Fruit fly (Drosophila melanogaster) whole organism, embryonic: ENCODE data around the gene Pcd.

ENCODE experiments used
- Bgb ChIP-seq: fragments of 200-800 bp; sonication (Bioruptor generic); IDR thresholded peaks from 2 replicates; pipeline ENCODE4 v1.3.6; 2022; ENCODE audit warnings: missing biosample characterization, missing genetic modification characterization; ENCODE audit not compliant: partially characterized antibody
- CG10462 ChIP-seq: fragments of 200-800 bp; sonication (Bioruptor generic); optimal IDR thresholded peaks from 2 replicates; lab custom pipeline; 2016; ENCODE audit warnings: missing biosample characterization, missing genetic modification characterization
- CG11456 ChIP-seq: fragments of 200-800 bp; sonication (Bioruptor generic); IDR thresholded peaks from 3 replicates; pipeline ENCODE4 v1.3.6; 2022; ENCODE audit warnings: missing biosample characterization, missing genetic modification characterization
- CG11504 ChIP-seq: fragments of 200-800 bp; sonication (Bioruptor generic); optimal IDR thresholded peaks from 3 replicates; lab custom pipeline; 2019; ENCODE audit warnings: missing biosample characterization, mild to moderate bottlenecking, missing genetic modification characterization, moderate library complexity
- CG12942 ChIP-seq: fragments of 200-800 bp; sonication (Bioruptor generic); optimal IDR thresholded peaks from 3 replicates; lab custom pipeline; 2016; ENCODE audit warnings: missing biosample characterization, missing genetic modification characterization
- CG13296 ChIP-seq: fragments of 200-800 bp; sonication (Bioruptor generic); optimal IDR thresholded peaks from 3 replicates; lab custom pipeline; 2018; ENCODE audit warnings: missing biosample characterization, mild to moderate bottlenecking, missing genetic modification characterization
- CG1603 ChIP-seq: fragments of 200-800 bp; sonication (Bioruptor generic); optimal IDR thresholded peaks from 2 replicates; lab custom pipeline; 2019; ENCODE audit warnings: missing biosample characterization, mild to moderate bottlenecking, missing genetic modification characterization, moderate library complexity
- CG16863 ChIP-seq: fragments of 200-800 bp; sonication (Bioruptor generic); optimal IDR thresholded peaks from 3 replicates; lab custom pipeline; 2016; ENCODE audit warnings: missing biosample characterization, missing genetic modification characterization
- CG17328 ChIP-seq: fragments of 200-800 bp; sonication (Bioruptor generic); IDR thresholded peaks from 2 replicates; pipeline ENCODE4 v1.3.6; 2022; ENCODE audit warnings: missing biosample characterization, missing genetic modification characterization
- CG18599 ChIP-seq: fragments of 200-800 bp; sonication (Bioruptor generic); optimal IDR thresholded peaks from 3 replicates; lab custom pipeline; 2017; ENCODE audit warnings: missing biosample characterization, missing genetic modification characterization, mild to moderate bottlenecking, moderate library complexity, missing genetic modification reagents
- CG2875 ChIP-seq: fragments of 200-800 bp; sonication (Bioruptor generic); optimal IDR thresholded peaks from 2 replicates; lab custom pipeline; 2017; ENCODE audit warnings: missing biosample characterization, mild to moderate bottlenecking, missing genetic modification characterization, missing genetic modification reagents
- CG34422 ChIP-seq: fragments of 200-800 bp; sonication (Bioruptor generic); IDR thresholded peaks from 3 replicates; pipeline ENCODE4 v1.3.6; 2022; ENCODE audit warnings: missing biosample characterization, missing genetic modification characterization
- CG6175 ChIP-seq: fragments of 200-800 bp; sonication (Bioruptor generic); IDR thresholded peaks from 3 replicates; pipeline ENCODE4 v1.3.6; 2022; ENCODE audit warnings: missing biosample characterization, missing genetic modification characterization
- CG6765 ChIP-seq: fragments of 200-800 bp; sonication (Bioruptor generic); optimal IDR thresholded peaks from 3 replicates; lab custom pipeline; 2017; ENCODE audit warnings: missing biosample characterization, mild to moderate bottlenecking, missing genetic modification characterization
- CG7839 ChIP-seq: fragments of 200-800 bp; sonication (Bioruptor generic); optimal IDR thresholded peaks from 3 replicates; lab custom pipeline; 2018; ENCODE audit warnings: missing biosample characterization, mild to moderate bottlenecking, missing genetic modification characterization, moderate library complexity
- CG7987 ChIP-seq: fragments of 200-800 bp; sonication (Bioruptor generic); optimal IDR thresholded peaks from 2 replicates; lab custom pipeline; 2018; ENCODE audit warnings: missing biosample characterization, mild to moderate bottlenecking, missing genetic modification characterization, moderate library complexity
- CG8944 ChIP-seq: fragments of 200-800 bp; sonication (Bioruptor generic); optimal IDR thresholded peaks from 3 replicates; lab custom pipeline; 2016; ENCODE audit warnings: missing biosample characterization, missing genetic modification characterization
- Dad ChIP-seq: fragments of 200-800 bp; sonication (Bioruptor generic); optimal IDR thresholded peaks from 3 replicates; lab custom pipeline; 2016; ENCODE audit warnings: missing biosample characterization, missing genetic modification characterization
- Doc3 ChIP-seq: fragments of 200-800 bp; sonication (Bioruptor generic); IDR thresholded peaks from 3 replicates; pipeline ENCODE4 v1.3.6; 2022; ENCODE audit warnings: missing biosample characterization, missing genetic modification characterization; ENCODE audit not compliant: partially characterized antibody
- Dref ChIP-seq: fragments of 200-800 bp; sonication (Bioruptor generic); IDR thresholded peaks from 2 replicates; pipeline ENCODE4 v1.3.6; 2022; ENCODE audit warnings: missing biosample characterization, missing genetic modification characterization
- Drgx ChIP-seq: fragments of 200-800 bp; sonication (Bioruptor generic); IDR thresholded peaks from 2 replicates; pipeline ENCODE4 v1.3.6; 2022; ENCODE audit warnings: missing biosample characterization, missing genetic modification characterization
- H2.0 ChIP-seq: fragments of 200-800 bp; sonication (Bioruptor generic); IDR thresholded peaks from 2 replicates; pipeline ENCODE4 v1.3.6; 2022; ENCODE audit warnings: missing biosample characterization, missing genetic modification characterization
- HLH3B ChIP-seq: fragments of 200-800 bp; sonication (Bioruptor generic); IDR thresholded peaks from 2 replicates; pipeline ENCODE4 v1.3.6; 2022; ENCODE audit warnings: missing biosample characterization, missing genetic modification characterization
- Hr51 ChIP-seq, 2 experiments: fragments of 200-800 bp; sonication (Bioruptor generic); optimal IDR thresholded peaks; 2 replicates in 1 of 2; 3 replicates in 1 of 2; lab custom pipeline; 2016 to 2018; ENCODE audit warnings: missing biosample characterization in 2 of 2, missing genetic modification characterization in 2 of 2, mild to moderate bottlenecking in 1 of 2, moderate library complexity in 1 of 2
- Kr ChIP-seq: fragments of 200-800 bp; sonication (Bioruptor generic); optimal IDR thresholded peaks from 2 replicates; lab custom pipeline; 2017; ENCODE audit warnings: missing biosample characterization, mild to moderate bottlenecking, missing genetic modification characterization
- Med ChIP-seq: fragments of 200-800 bp; sonication (Bioruptor generic); peaks from one replicate; lab custom pipeline; 2016; ENCODE audit warnings: missing biosample characterization, missing genetic modification characterization, mild to moderate bottlenecking, inconsistent platforms, moderate library complexity
- Nf-YB ChIP-seq: fragments of 200-800 bp; sonication (Bioruptor generic); optimal IDR thresholded peaks from 3 replicates; lab custom pipeline; 2019; ENCODE audit warnings: missing biosample characterization, mild to moderate bottlenecking, missing genetic modification characterization, moderate library complexity
- NfI ChIP-seq: fragments of 200-800 bp; sonication (Bioruptor generic); optimal IDR thresholded peaks from 3 replicates; lab custom pipeline; 2018; ENCODE audit warnings: missing biosample characterization, mild to moderate bottlenecking, missing genetic modification characterization, moderate library complexity
- Oaz ChIP-seq: fragments of 200-800 bp; sonication (Bioruptor generic); IDR thresholded peaks from 2 replicates; pipeline ENCODE4 v1.3.6; 2022; ENCODE audit warnings: missing biosample characterization, missing genetic modification characterization
- Sox102F ChIP-seq: fragments of 200-800 bp; sonication (Bioruptor generic); optimal IDR thresholded peaks from 2 replicates; lab custom pipeline; 2018; ENCODE audit warnings: missing biosample characterization, mild to moderate bottlenecking, missing genetic modification characterization, moderate library complexity
- al ChIP-seq: fragments of 200-800 bp; sonication (Bioruptor generic); IDR thresholded peaks from 2 replicates; pipeline ENCODE4 v1.3.6; 2022; ENCODE audit warnings: missing biosample characterization, missing genetic modification characterization
- crol ChIP-seq: fragments of 200-800 bp; sonication (Bioruptor generic); IDR thresholded peaks from 2 replicates; pipeline ENCODE4 v1.3.6; 2022; ENCODE audit warnings: missing biosample characterization, missing genetic modification characterization
- da ChIP-seq: fragments of 200-800 bp; sonication (Bioruptor generic); optimal IDR thresholded peaks from 2 replicates; lab custom pipeline; 2016; ENCODE audit warnings: missing biosample characterization, missing genetic modification characterization
- dan ChIP-seq: fragments of 200-800 bp; sonication (Bioruptor generic); IDR thresholded peaks from 2 replicates; pipeline ENCODE4 v1.3.6; 2022; ENCODE audit warnings: missing biosample characterization, missing genetic modification characterization
- dmrt99B ChIP-seq: fragments of 200-800 bp; sonication (Bioruptor generic); optimal IDR thresholded peaks from 2 replicates; lab custom pipeline; 2018; ENCODE audit warnings: missing biosample characterization, mild to moderate bottlenecking, missing genetic modification characterization, moderate library complexity
- dysf ChIP-seq: fragments of 200-800 bp; sonication (Bioruptor generic); IDR thresholded peaks from 3 replicates; pipeline ENCODE4 v1.3.6; 2022; ENCODE audit warnings: missing biosample characterization, missing genetic modification characterization
- gem ChIP-seq: fragments of 200-800 bp; sonication (Bioruptor generic); optimal IDR thresholded peaks from 2 replicates; lab custom pipeline; 2019; ENCODE audit warnings: missing biosample characterization, mild to moderate bottlenecking, missing genetic modification characterization, moderate library complexity
- hkb ChIP-seq, 2 experiments: fragments of 200-800 bp in 1 of 2; fragments of >200 bp in 1 of 2; sonication (Bioruptor generic) in 1 of 2; IDR thresholded peaks in 1 of 2; optimal IDR thresholded peaks in 1 of 2; 2 replicates each; pipeline versions ENCODE4 v1.3.6 to Lab custom; 2017 to 2022; ENCODE audit warnings: missing biosample characterization in 1 of 2, missing genetic modification characterization in 1 of 2
- nerfin-2 ChIP-seq: fragments of 200-800 bp; sonication (Bioruptor generic); IDR thresholded peaks from 2 replicates; pipeline ENCODE4 v1.3.6; 2022; ENCODE audit warnings: missing biosample characterization, missing genetic modification characterization; ENCODE audit not compliant: partially characterized antibody
- prd ChIP-seq, 3 experiments: fragments of >200 bp in 2 of 3; fragments of 200-800 bp in 1 of 3; sonication (Bioruptor generic) in 1 of 3; optimal IDR thresholded peaks in 2 of 3; IDR thresholded peaks in 1 of 3; 2 replicates in 2 of 3; 3 replicates in 1 of 3; pipeline versions ENCODE4 v1.3.6 to Lab custom; 2017 to 2022; ENCODE audit warnings: missing biosample characterization in 1 of 3, missing genetic modification characterization in 1 of 3
- row ChIP-seq: fragments of 200-800 bp; sonication (Bioruptor generic); IDR thresholded peaks from 3 replicates; pipeline ENCODE4 v1.3.6; 2022; ENCODE audit warnings: missing biosample characterization, missing genetic modification characterization
- sens ChIP-seq: fragments of 200-800 bp; sonication (Bioruptor generic); peaks from one replicate; lab custom pipeline; 2016; ENCODE audit warnings: missing biosample characterization, missing genetic modification characterization
- slbo ChIP-seq: fragments of 200-800 bp; sonication (Bioruptor generic); IDR thresholded peaks from 2 replicates; pipeline ENCODE4 v1.3.6; 2022; ENCODE audit warnings: missing biosample characterization, missing genetic modification characterization
- sna ChIP-seq: fragments of 200-800 bp; sonication (Bioruptor generic); IDR thresholded peaks from 2 replicates; pipeline ENCODE4 v1.3.6; 2022; ENCODE audit warnings: missing biosample characterization, missing genetic modification characterization; ENCODE audit not compliant: partially characterized antibody
- tap ChIP-seq: fragments of 200-800 bp; optimal IDR thresholded peaks from 3 replicates; lab custom pipeline; 2019; ENCODE audit warnings: missing biosample characterization, mild to moderate bottlenecking, missing genetic modification characterization, moderate library complexity
- vnd ChIP-seq: fragments of 200-800 bp; sonication (Bioruptor generic); IDR thresholded peaks from 3 replicates; pipeline ENCODE4 v1.3.6; 2022; ENCODE audit warnings: missing biosample characterization, missing genetic modification characterization; ENCODE audit not compliant: partially characterized antibody
- vvl ChIP-seq: fragments of 200-800 bp; sonication (Bioruptor generic); IDR thresholded peaks from 2 replicates; pipeline ENCODE4 v1.3.6; 2022; ENCODE audit warnings: missing biosample characterization, missing genetic modification characterization
- wdn ChIP-seq: fragments of 200-800 bp; sonication (Bioruptor generic); IDR thresholded peaks from 2 replicates; pipeline ENCODE4 v1.3.6; 2022; ENCODE audit warnings: missing biosample characterization, missing genetic modification characterization

Gene Pcd

DNA sequence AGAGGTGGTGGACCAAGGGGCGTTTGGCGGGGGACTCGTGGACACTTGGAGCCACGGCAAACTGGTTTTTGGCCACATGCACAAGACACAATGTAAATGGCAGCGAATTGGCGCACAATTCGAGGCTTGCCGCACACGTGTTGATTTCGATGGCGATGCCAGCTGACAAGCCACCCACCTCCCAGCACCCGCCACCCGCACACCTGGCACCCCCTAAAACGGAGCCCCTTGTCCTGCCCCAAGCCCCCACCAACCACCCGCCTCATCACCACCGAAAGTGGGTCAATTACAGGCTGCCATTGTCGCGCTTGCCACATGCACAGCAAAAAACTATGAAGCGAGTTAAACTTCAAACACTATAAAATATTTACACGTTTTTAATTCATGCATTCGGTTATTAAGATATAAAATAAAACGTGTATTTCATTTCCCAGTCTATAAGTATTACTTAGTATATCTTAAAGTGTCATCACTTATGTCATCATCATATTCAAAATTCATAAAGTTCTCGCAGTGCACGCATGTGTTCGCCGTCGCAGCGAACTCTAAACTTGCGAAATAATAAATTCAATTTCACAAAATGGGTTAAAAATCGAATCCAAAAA is 35.3 kb downstream of the Pcd start:
- TF ChIP-seq crol (GFP tag; lab: Robert Waterston, UW): peak; percentile 81
- TF ChIP-seq vnd: no peak
- no peak for TF ChIP-seq hkb (optimal IDR thresholded peaks at IDR 0.05; lab: Kevin White, UChicago)
- 0 out of 2 replicates have a peak, but pooled peaks have one; percentile 20 for TF ChIP-seq hkb (GFP tag; IDR thresholded peaks at IDR 0.05; lab: Robert Waterston, UW)
- TF ChIP-seq tap (tag; lab: Kevin White, UChicago): no peak
- TF ChIP-seq Bgb (GFP tag; lab: Robert Waterston, UW): no peak
- no peak for TF ChIP-seq CG13296 (GFP tag; lab: Kevin White, UChicago)
- no peak for TF ChIP-seq CG6765 (GFP tag; lab: Kevin White, UChicago)
- TF ChIP-seq CG10462 (GFP tag; lab: Kevin White, UChicago): no peak
- no peak for TF ChIP-seq prd (optimal IDR thresholded peaks at IDR 0.05; lab: Kevin White, UChicago)
- 0 out of 3 replicates have a peak, but pooled peaks have one; percentile 20 for TF ChIP-seq prd (GFP tag; IDR thresholded peaks at IDR 0.05; lab: Robert Waterston, UW)
- TF ChIP-seq Doc3 (GFP tag; lab: Robert Waterston, UW): no peak
- peak; percentile 78 for TF ChIP-seq Drgx (GFP tag; lab: Robert Waterston, UW)
- no peak for TF ChIP-seq CG7987 (GFP tag; lab: Kevin White, UChicago)
- TF ChIP-seq Dref (GFP tag; lab: Robert Waterston, UW): 0 out of 2 replicates have a peak, but pooled peaks have one; percentile 18
- TF ChIP-seq CG18599: no peak
- TF ChIP-seq sens (GFP tag; lab: Kevin White, UChicago): peak; percentile 25
- 0 out of 2 replicates have a peak, but pooled peaks have one; percentile 18 for TF ChIP-seq H2.0 (GFP tag; lab: Robert Waterston, UW)
- no peak for TF ChIP-seq CG12942 (GFP tag; lab: Kevin White, UChicago)
- peak; percentile 22 for TF ChIP-seq CG1603
- no peak for TF ChIP-seq Kr (GFP tag; lab: Kevin White, UChicago)
- no peak for TF ChIP-seq CG8944 (GFP tag; lab: Kevin White, UChicago)
- peak; percentile 15 for TF ChIP-seq Med
- TF ChIP-seq Nf-YB: no peak
- no peak for TF ChIP-seq CG16863 (GFP tag; lab: Kevin White, UChicago)
- peak; percentile 49; the same call in 1 of the 2 replicates for TF ChIP-seq vvl
- no peak for TF ChIP-seq CG2875 (GFP tag; lab: Kevin White, UChicago)
- no peak for TF ChIP-seq al (GFP tag; lab: Robert Waterston, UW)
- TF ChIP-seq Hr51 (GFP tag; optimal IDR thresholded peaks at IDR 0.05; lab: Kevin White, UChicago): peak in 1 of 2 experiments; percentile 39
- 0 out of 3 replicates have a peak, but pooled peaks have one; percentile 8 for TF ChIP-seq dysf (GFP tag; lab: Robert Waterston, UW)
- no peak for TF ChIP-seq da (GFP tag; lab: Kevin White, UChicago)
- TF ChIP-seq HLH3B (GFP tag; lab: Robert Waterston, UW): peak; percentile 22; the same call in 1 of the 2 replicates
- 0 out of 3 replicates have a peak, but pooled peaks have one; percentile 17 for TF ChIP-seq CG11456
- TF ChIP-seq row (GFP tag; lab: Robert Waterston, UW): peak; percentile 53
- peak; percentile 31 for TF ChIP-seq CG11504 (tag; lab: Kevin White, UChicago)
- TF ChIP-seq CG17328: 0 out of 2 replicates have a peak, but pooled peaks have one; percentile 35
- 0 out of 3 replicates have a peak, but pooled peaks have one; percentile 35 for TF ChIP-seq CG6175 (GFP tag; lab: Robert Waterston, UW)
- no peak for TF ChIP-seq Dad
- 0 out of 2 replicates have a peak, but pooled peaks have one; percentile 4 for TF ChIP-seq dan (GFP tag; lab: Robert Waterston, UW)
- TF ChIP-seq sna (GFP tag; lab: Robert Waterston, UW): no peak
- peak; percentile 43 for TF ChIP-seq gem (tag; lab: Kevin White, UChicago)
- TF ChIP-seq dmrt99B (tag; lab: Kevin White, UChicago): peak; percentile 11
- TF ChIP-seq slbo (GFP tag; lab: Robert Waterston, UW): peak; percentile 43
- no peak for TF ChIP-seq NfI (GFP tag; lab: Kevin White, UChicago)
- TF ChIP-seq Oaz: 0 out of 2 replicates have a peak, but pooled peaks have one; percentile 25
- TF ChIP-seq Sox102F (GFP tag; lab: Kevin White, UChicago): peak; percentile 26
- TF ChIP-seq CG34422 (GFP tag; lab: Robert Waterston, UW): no peak
- TF ChIP-seq nerfin-2 (GFP tag; lab: Robert Waterston, UW): no peak
- TF ChIP-seq wdn (GFP tag; lab: Robert Waterston, UW): no peak
- TF ChIP-seq CG7839 (tag; lab: Kevin White, UChicago): peak; percentile 33
